Fruit fly (Drosophila melanogaster): ENCODE results near the gene Ccdc85.

Gene Ccdc85

dm6 chr2L:3055710-3056447 is 56.8 kb downstream of the Ccdc85 start (continued):
- peak; percentile 53 for TF ChIP-seq Dref (GFP tag; IDR thresholded peaks at IDR 0.05)
- peak; percentile 84 for TF ChIP-seq CG17361 (GFP tag; IDR thresholded peaks at IDR 0.05)
- TF ChIP-seq CG9797 (GFP tag; optimal IDR thresholded peaks at IDR 0.05): no peak
- TF ChIP-seq unpg (GFP tag; optimal IDR thresholded peaks at IDR 0.05): peak; percentile 6
- TF ChIP-seq CG9609 (GFP tag; optimal IDR thresholded peaks at IDR 0.05): no peak
- no peak for TF ChIP-seq CG4404 (GFP tag; IDR thresholded peaks at IDR 0.05)
- no peak for TF ChIP-seq gt (GFP tag; IDR thresholded peaks at IDR 0.05)
- TF ChIP-seq sens (GFP tag): peak; percentile 69
- TF ChIP-seq HLH54F (GFP tag; optimal IDR thresholded peaks at IDR 0.05): peak; percentile 49
- no peak for TF ChIP-seq CG1792 (GFP tag; optimal IDR thresholded peaks at IDR 0.05)
- peak; percentile 79 for TF ChIP-seq CG7556 (GFP tag; optimal IDR thresholded peaks at IDR 0.05)
- TF ChIP-seq Xbp1 (GFP tag; optimal IDR thresholded peaks at IDR 0.05): peak; percentile 57
- peak; percentile 13 for TF ChIP-seq slou (GFP tag; optimal IDR thresholded peaks at IDR 0.05)
- TF ChIP-seq CG2120 (GFP tag; optimal IDR thresholded peaks at IDR 0.05): peak; percentile 65
- no peak for TF ChIP-seq CG11723 (GFP tag; optimal IDR thresholded peaks at IDR 0.05)
- no peak for TF ChIP-seq bsh (GFP tag; optimal IDR thresholded peaks at IDR 0.05)
- no peak for TF ChIP-seq HLHmδ (GFP tag; optimal IDR thresholded peaks at IDR 0.05)
- peak; percentile 6 for TF ChIP-seq scrt (GFP tag; optimal IDR thresholded peaks at IDR 0.05)
- peak; percentile 56 for TF ChIP-seq D19B (GFP tag; optimal IDR thresholded peaks at IDR 0.05)
- no peak for TF ChIP-seq CG31224 (GFP tag; IDR thresholded peaks at IDR 0.05)
- peak; percentile 7; the same call in 1 of the 3 replicates for TF ChIP-seq vnd (GFP tag; IDR thresholded peaks at IDR 0.05; ENCODE audit: partially characterized antibody)
- TF ChIP-seq CG11695 (GFP tag; IDR thresholded peaks at IDR 0.05): peak; percentile 24; the same call in 1 of the 3 replicates
- no peak for TF ChIP-seq CG10462 (GFP tag; optimal IDR thresholded peaks at IDR 0.05)
- no peak for TF ChIP-seq NfI (GFP tag; optimal IDR thresholded peaks at IDR 0.05)
- TF ChIP-seq gem (tag; optimal IDR thresholded peaks at IDR 0.05): peak; percentile 18
- no peak for TF ChIP-seq NFAT (GFP tag; IDR thresholded peaks at IDR 0.05)
- no peak for TF ChIP-seq CG32532 (GFP tag; IDR thresholded peaks at IDR 0.05)
- peak; percentile 28 for TF ChIP-seq Dek (tag; optimal IDR thresholded peaks at IDR 0.05)
- TF ChIP-seq row (GFP tag; IDR thresholded peaks at IDR 0.05): peak; percentile 75
- peak; percentile 51 for TF ChIP-seq unc-4 (GFP tag; IDR thresholded peaks at IDR 0.05; ENCODE audit: partially characterized antibody)
- no peak for TF ChIP-seq CG4820 (GFP tag; optimal IDR thresholded peaks at IDR 0.05)
- TF ChIP-seq shn (GFP tag; optimal IDR thresholded peaks at IDR 0.05): peak; percentile 40
- peak; percentile 33 for TF ChIP-seq Ssrp (tag; optimal IDR thresholded peaks at IDR 0.05)
- TF ChIP-seq p53 (GFP tag; optimal IDR thresholded peaks at IDR 0.05): no peak
- peak; percentile 60 for TF ChIP-seq Scr (GFP tag; IDR thresholded peaks at IDR 0.05; ENCODE audit: partially characterized antibody)
- TF ChIP-seq Ets97D (GFP tag; optimal IDR thresholded peaks at IDR 0.05): no peak
- peak; percentile 5 for TF ChIP-seq Chrac-16 (GFP tag; optimal IDR thresholded peaks at IDR 0.05)
- TF ChIP-seq sob (GFP tag; IDR thresholded peaks at IDR 0.05): no peak
- peak; percentile 72 for TF ChIP-seq CG2678 (tag; optimal IDR thresholded peaks at IDR 0.05)
- no peak for TF ChIP-seq CG7372 (GFP tag; IDR thresholded peaks at IDR 0.05)
- TF ChIP-seq Atf-2 (GFP tag; optimal IDR thresholded peaks at IDR 0.05): peak; percentile 33
- peak; percentile 53; the same call in 2 of the 4 replicates for TF ChIP-seq Dll (GFP tag; IDR thresholded peaks at IDR 0.05; ENCODE audit: partially characterized antibody)
- TF ChIP-seq CG3726 (GFP tag; IDR thresholded peaks at IDR 0.05): no peak
- peak; percentile 14 for TF ChIP-seq BtbVII (GFP tag; optimal IDR thresholded peaks at IDR 0.05)
- TF ChIP-seq zen2 (GFP tag; IDR thresholded peaks at IDR 0.05; ENCODE audit: partially characterized antibody): no peak
- no peak for TF ChIP-seq CG6791 (GFP tag; IDR thresholded peaks at IDR 0.05; ENCODE audit: partially characterized antibody)
- no peak for TF ChIP-seq CG8089 (GFP tag; optimal IDR thresholded peaks at IDR 0.05)
- peak; percentile 21 for TF ChIP-seq Mad (GFP tag; optimal IDR thresholded peaks at IDR 0.05)
- no peak for TF ChIP-seq mld (GFP tag; IDR thresholded peaks at IDR 0.05; ENCODE audit: partially characterized antibody)

Measured in whole organism, embryonic.